Worm (Caenorhabditis elegans) whole organism, mixed stage, embryonic: Measurements from ENCODE around the gene F11A5.13.

ENCODE experiments used
- drap-1 ChIP-seq: fragments of 200-800 bp; sonication (Bioruptor generic); optimal IDR thresholded peaks from 3 replicates; lab custom pipeline; 2018; ENCODE audit warnings: mild to moderate bottlenecking, missing genetic modification characterization, missing compliant biosample characterization
- hlh-1 ChIP-seq: fragments of 150-350 bp; optimal IDR thresholded peaks from 2 replicates; lab custom pipeline; 2014; ENCODE audit warnings: missing biosample characterization, missing genetic modification reagents, missing genetic modification characterization
- mab-5 ChIP-seq: fragments of 150-350 bp; optimal IDR thresholded peaks from 2 replicates; lab custom pipeline; 2014; ENCODE audit warnings: missing biosample characterization, missing genetic modification characterization
- mep-1 ChIP-seq: fragments of 150-350 bp; optimal IDR thresholded peaks from 2 replicates; lab custom pipeline; 2017; ENCODE audit warnings: missing biosample characterization, missing genetic modification reagents, missing genetic modification characterization, inconsistent platforms
- nhr-12 ChIP-seq: fragments of 150-350 bp; optimal IDR thresholded peaks from 2 replicates; lab custom pipeline; 2014; ENCODE audit warnings: missing biosample characterization, missing genetic modification characterization

ce11 chrV:16235135-16235534, 8.7 kb upstream of the F11A5.13 start, which contains the start of gene F21H7.3:
- TF ChIP-seq nhr-12 (tag; lab: Kevin White, UChicago) (no peak), mep-1 (tag; lab: Kevin White, UChicago) (no peak), mab-5 (tag; lab: Kevin White, UChicago) (no peak), drap-1 (GFP tag; lab: Kevin White, UChicago) (no peak), hlh-1 (tag; lab: Kevin White, UChicago) (no peak)
